Worm (Caenorhabditis elegans) whole organism, L3 larva: ENCODE measurements around the gene T15B7.8.

Experiments used
- egl-27 ChIP-seq: sonication (generic microtip); optimal IDR thresholded peaks from 4 replicates; lab custom pipeline; 2017; ENCODE audit warnings: missing biosample characterization, missing genetic modification reagents, missing genetic modification characterization
- mml-1 ChIP-seq: fragments of 150-350 bp; sonication (generic microtip); optimal IDR thresholded peaks from 3 replicates; lab custom pipeline; 2014; ENCODE audit warnings: missing biosample characterization, missing genetic modification characterization
- nhr-11 ChIP-seq: fragments of 150-350 bp; optimal IDR thresholded peaks from 2 replicates; lab custom pipeline; 2014; ENCODE audit warnings: missing biosample characterization, missing genetic modification characterization
- nhr-12 ChIP-seq: fragments of 150-350 bp; optimal IDR thresholded peaks from 2 replicates; lab custom pipeline; 2014; ENCODE audit warnings: missing biosample characterization, missing genetic modification characterization
- nhr-77 ChIP-seq: fragments of 150-350 bp; optimal IDR thresholded peaks from 2 replicates; lab custom pipeline; 2014; ENCODE audit warnings: missing biosample characterization, missing genetic modification characterization
- pha-4 ChIP-seq: fragments of 150-350 bp; optimal IDR thresholded peaks from 2 replicates; lab custom pipeline; 2014; ENCODE audit warnings: missing biosample characterization, missing genetic modification reagents, missing genetic modification characterization
- unc-62 ChIP-seq: fragments of 150-350 bp; sonication (generic microtip); optimal IDR thresholded peaks from 4 replicates; lab custom pipeline; 2014; ENCODE audit warnings: missing biosample characterization, missing genetic modification reagents, missing genetic modification characterization
- zag-1 ChIP-seq: fragments of 150-350 bp; optimal IDR thresholded peaks from 2 replicates; lab custom pipeline; 2014; ENCODE audit warnings: missing biosample characterization, missing genetic modification characterization

DNA sequence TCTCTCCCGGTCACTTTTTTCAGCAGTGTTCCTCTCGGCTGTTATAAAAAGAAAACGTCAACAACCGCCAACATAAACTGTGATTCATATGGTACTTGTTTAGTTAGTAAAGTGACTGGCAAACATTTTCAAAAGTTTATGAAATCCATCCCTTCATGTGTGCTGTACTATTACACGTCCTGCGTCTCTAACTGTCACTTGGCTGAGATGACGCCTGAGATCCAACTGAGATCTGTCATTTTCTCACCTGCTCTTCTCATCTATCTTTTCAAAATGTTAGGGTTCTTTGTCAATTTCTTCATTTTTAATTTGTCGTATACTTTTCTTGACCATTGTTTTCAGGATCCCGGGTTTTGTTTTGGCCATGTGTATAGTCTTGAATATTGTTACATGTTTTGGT is 53.1 kb downstream of the T15B7.8 start:
- no peak for TF ChIP-seq zag-1 (tag; lab: Kevin White, UChicago)
- no peak for TF ChIP-seq unc-62 (GFP tag; lab: Kevin White, UChicago)
- no peak for TF ChIP-seq mml-1
- peak; percentile 35 for TF ChIP-seq pha-4 (tag; lab: Kevin White, UChicago)
- no peak for TF ChIP-seq egl-27 (tag; lab: Kevin White, UChicago)
- TF ChIP-seq nhr-11, result no peak
- no peak for TF ChIP-seq nhr-12 (tag; lab: Kevin White, UChicago)
- no peak for TF ChIP-seq nhr-77 (tag; lab: Kevin White, UChicago)
